Fruit fly (Drosophila melanogaster): ENCODE results near the gene Pgant6.

Pgant6 gene

dm6 chr3L:2798463-2798993 is 16.5 kb downstream of the Pgant6 start (continued):
- TF ChIP-seq CG15601 (tag; optimal IDR thresholded peaks at IDR 0.05): peak; percentile 81
- peak; percentile 37 for TF ChIP-seq CG15011 (GFP tag; optimal IDR thresholded peaks at IDR 0.05)
- TF ChIP-seq ATbp (GFP tag; optimal IDR thresholded peaks at IDR 0.05): peak; percentile 85
- TF ChIP-seq tin (GFP tag; optimal IDR thresholded peaks at IDR 0.05): no peak
- TF ChIP-seq TFAM (GFP tag; optimal IDR thresholded peaks at IDR 0.05): peak; percentile 18
- no peak for TF ChIP-seq fd3F (GFP tag; optimal IDR thresholded peaks at IDR 0.05)
- TF ChIP-seq CG14441 (GFP tag; IDR thresholded peaks at IDR 0.05): peak; percentile 43; the same call in 1 of the 2 replicates
- TF ChIP-seq CG6272 (GFP tag; IDR thresholded peaks at IDR 0.05): no peak
- TF ChIP-seq CG7963 (GFP tag; IDR thresholded peaks at IDR 0.05; ENCODE audit: partially characterized antibody): no peak
- peak; percentile 34 for TF ChIP-seq CG8089 (GFP tag; optimal IDR thresholded peaks at IDR 0.05)
- TF ChIP-seq klu (GFP tag; IDR thresholded peaks at IDR 0.05): no peak
- no peak for TF ChIP-seq dysf (GFP tag; IDR thresholded peaks at IDR 0.05)
- TF ChIP-seq so (GFP tag; IDR thresholded peaks at IDR 0.05): peak; percentile 58; the same call in 1 of the 3 replicates
- 0 out of 3 replicates have a peak, but pooled peaks have one; percentile 13 for TF ChIP-seq CG11695 (GFP tag; IDR thresholded peaks at IDR 0.05)
- no peak for TF ChIP-seq crol (GFP tag; IDR thresholded peaks at IDR 0.05)
- TF ChIP-seq CG10267 (tag; optimal IDR thresholded peaks at IDR 0.05): peak; percentile 21
- TF ChIP-seq onecut (GFP tag; IDR thresholded peaks at IDR 0.05): no peak; the same call in none of the 2 replicates
- TF ChIP-seq Side (GFP tag; optimal IDR thresholded peaks at IDR 0.05): peak; percentile 39
- no peak for TF ChIP-seq z (GFP tag; IDR thresholded peaks at IDR 0.05)
- TF ChIP-seq CG7839 (tag; optimal IDR thresholded peaks at IDR 0.05): no peak
- TF ChIP-seq lmd (GFP tag; IDR thresholded peaks at IDR 0.05): no peak
- peak; percentile 50 for TF ChIP-seq CG13296 (GFP tag; optimal IDR thresholded peaks at IDR 0.05)
- TF ChIP-seq pita (GFP tag; optimal IDR thresholded peaks at IDR 0.05): no peak
- TF ChIP-seq CG9797 (GFP tag; optimal IDR thresholded peaks at IDR 0.05): peak; percentile 20
- no peak; the same call in 3 of the 4 replicates for TF ChIP-seq Gug (GFP tag; IDR thresholded peaks at IDR 0.05)
- TF ChIP-seq CG17361 (GFP tag; IDR thresholded peaks at IDR 0.05): peak; percentile 48; the same call in 2 of the 3 replicates
- TF ChIP-seq Antp (GFP tag; optimal IDR thresholded peaks at IDR 0.05): peak; percentile 29
- TF ChIP-seq nom (GFP tag; optimal IDR thresholded peaks at IDR 0.05): peak; percentile 8
- TF ChIP-seq Optix (GFP tag; IDR thresholded peaks at IDR 0.05): no peak
- TF ChIP-seq CG2889 (GFP tag; IDR thresholded peaks at IDR 0.05): no peak
- no peak for TF ChIP-seq jigr1 (GFP tag; IDR thresholded peaks at IDR 0.05)
- no peak for TF ChIP-seq CG6791 (GFP tag; IDR thresholded peaks at IDR 0.05; ENCODE audit: partially characterized antibody)
- no peak for TF ChIP-seq unc-4 (GFP tag; IDR thresholded peaks at IDR 0.05; ENCODE audit: partially characterized antibody)
- TF ChIP-seq CG17568 (GFP tag; optimal IDR thresholded peaks at IDR 0.05): peak; percentile 79
- TF ChIP-seq E2f2 (GFP tag; IDR thresholded peaks at IDR 0.05): no peak
- peak; percentile 65 for TF ChIP-seq mirr (GFP tag; optimal IDR thresholded peaks at IDR 0.05)
- peak; percentile 71 for TF ChIP-seq CG1529 (GFP tag; optimal IDR thresholded peaks at IDR 0.05)
- peak; percentile 8 for TF ChIP-seq CG12104 (GFP tag; optimal IDR thresholded peaks at IDR 0.05)
- no peak for TF ChIP-seq Usf (GFP tag; optimal IDR thresholded peaks at IDR 0.05)
- no peak for TF ChIP-seq wor (GFP tag; IDR thresholded peaks at IDR 0.05)
- no peak for TF ChIP-seq vnd (GFP tag; IDR thresholded peaks at IDR 0.05; ENCODE audit: partially characterized antibody)
- peak; percentile 65 for TF ChIP-seq fd64A (GFP tag; optimal IDR thresholded peaks at IDR 0.05)
- no peak for TF ChIP-seq pnt (GFP tag; optimal IDR thresholded peaks at IDR 0.05)
- TF ChIP-seq CG10431 (GFP tag; optimal IDR thresholded peaks at IDR 0.05): peak; percentile 34
- no peak for TF ChIP-seq BEAF-32 (GFP tag; optimal IDR thresholded peaks at IDR 0.05)
- peak; percentile 53 for TF ChIP-seq fd102C (GFP tag; optimal IDR thresholded peaks at IDR 0.05)
- TF ChIP-seq hth (optimal IDR thresholded peaks at IDR 0.05): no peak
- peak; percentile 20 for TF ChIP-seq CG4328 (GFP tag; optimal IDR thresholded peaks at IDR 0.05)
- TF ChIP-seq CG17829 (tag; optimal IDR thresholded peaks at IDR 0.05): peak; percentile 28
- no peak for TF ChIP-seq CG3163 (GFP tag; optimal IDR thresholded peaks at IDR 0.05)
- 0 out of 2 replicates have a peak, but pooled peaks have one; percentile 7 for TF ChIP-seq seq (GFP tag; IDR thresholded peaks at IDR 0.05)

Data from whole organism, embryonic.